Worm (Caenorhabditis elegans): ENCODE measurements around the gene K12H6.5.
A peak's percentile ranks its signal among the peaks of the same experiment; 100 is the strongest.

K12H6.5 gene

ce11 chrII:2864229-2864628 lies 38.3 kb upstream of the K12H6.5 start, which contains the start of gene Y110A2AL.5:
Gene Y110A2AL.5, plus strand, starts transcription at chrII:2864529.
- TF ChIP-seq nhr-28 (tag; optimal IDR thresholded peaks at IDR 0.05) (no peak), rnt-1 (tag; optimal IDR thresholded peaks at IDR 0.05) (no peak), C34B4.2 (tag; optimal IDR thresholded peaks at IDR 0.05) (no peak), elt-3 (tag; optimal IDR thresholded peaks at IDR 0.05) (no peak), snpc-4 (tag; optimal IDR thresholded peaks at IDR 0.05) (no peak), fos-1 (tag; optimal IDR thresholded peaks at IDR 0.05) (no peak), pqm-1 (tag; optimal IDR thresholded peaks at IDR 0.05) (no peak), grh-1 (GFP tag; IDR thresholded peaks at IDR 0.05) (no peak), lin-14 (GFP tag; optimal IDR thresholded peaks at IDR 0.05) (no peak), lsy-2 (tag; optimal IDR thresholded peaks at IDR 0.05) (no peak), hlh-4 (tag; optimal IDR thresholded peaks at IDR 0.05) (no peak), nhr-90 (tag; optimal IDR thresholded peaks at IDR 0.05; ENCODE audit: poor library complexity) (no peak)

ce11 chrII:2862557-2863035 lies 36.6 kb upstream of the K12H6.5 start:
- TF ChIP-seq tlp-1 (tag; optimal IDR thresholded peaks at IDR 0.05), result no peak
- TF ChIP-seq efl-1 (optimal IDR thresholded peaks at IDR 0.05), result no peak
- TF ChIP-seq efl-1 (GFP tag; optimal IDR thresholded peaks at IDR 0.05 in 1 of 2), result peak in 1 of 2 experiments; percentile 37
- no peak for TF ChIP-seq pax-3 (tag; optimal IDR thresholded peaks at IDR 0.05)

DNA sequence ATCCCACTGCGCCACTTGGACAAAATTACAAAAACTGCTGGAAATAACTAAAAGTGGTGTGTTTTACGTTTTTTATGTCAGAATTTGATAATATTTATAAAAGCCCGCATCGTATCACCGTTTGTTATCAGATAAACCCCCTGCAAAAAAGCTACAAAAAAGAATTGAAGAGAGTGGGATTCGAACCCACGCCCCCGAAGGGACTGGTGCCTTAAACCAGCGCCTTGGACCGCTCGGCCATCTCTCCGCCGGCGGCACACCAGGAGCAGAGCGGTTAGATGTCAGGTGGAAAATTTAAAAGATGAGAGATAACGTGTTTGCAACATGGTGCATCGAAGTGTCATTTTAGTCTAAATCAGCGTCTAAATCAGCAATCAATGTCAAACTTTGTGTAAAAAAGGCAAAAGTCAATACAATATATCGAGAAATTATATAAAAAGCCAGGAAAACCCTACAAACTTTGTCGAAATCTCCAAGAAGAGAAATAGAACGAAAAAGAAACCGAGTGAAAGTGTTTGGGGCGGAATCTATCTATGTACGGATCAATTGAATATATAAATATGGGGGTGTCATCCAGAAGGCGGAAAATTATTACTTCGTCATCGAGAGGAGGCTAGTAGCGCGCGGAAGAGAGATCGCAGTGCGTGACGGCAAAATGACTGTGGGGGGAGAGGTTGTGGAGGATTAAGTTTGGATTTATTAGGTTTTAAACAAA lies 35.6 kb upstream of the K12H6.5 start:
- TF ChIP-seq ceh-82 (tag; optimal IDR thresholded peaks at IDR 0.05), result peak in 1 of 3 experiments; percentile 26
- TF ChIP-seq skn-1 (tag; optimal IDR thresholded peaks at IDR 0.05), result peak; percentile 7
- no peak for TF ChIP-seq unc-62 (GFP tag; optimal IDR thresholded peaks at IDR 0.05)
- TF ChIP-seq nhr-20 (tag; optimal IDR thresholded peaks at IDR 0.05), result peak; percentile 18
- TF ChIP-seq lin-14 (GFP tag; optimal IDR thresholded peaks at IDR 0.05), result peak; percentile 9
- no peak for TF ChIP-seq efl-1 (optimal IDR thresholded peaks at IDR 0.05)
- TF ChIP-seq efl-1 (GFP tag; optimal IDR thresholded peaks at IDR 0.05 in 1 of 2), result peak in 1 of 2 experiments; percentile 86
- TF ChIP-seq lin-35 (GFP tag; optimal IDR thresholded peaks at IDR 0.05), result peak in 1 of 2 experiments; percentile 30
- TF ChIP-seq C16A3.4 (tag; optimal IDR thresholded peaks at IDR 0.05), result no peak
- peak; percentile 89 for TF ChIP-seq blmp-1 (tag; optimal IDR thresholded peaks at IDR 0.05)
- peak; percentile 51 for TF ChIP-seq rnt-1 (tag; optimal IDR thresholded peaks at IDR 0.05)
- TF ChIP-seq lin-39 (tag; optimal IDR thresholded peaks at IDR 0.05), result no peak
- no peak for TF ChIP-seq pqm-1 (tag; optimal IDR thresholded peaks at IDR 0.05)
- TF ChIP-seq fkh-8 (tag; optimal IDR thresholded peaks at IDR 0.05), result no peak

DNA sequence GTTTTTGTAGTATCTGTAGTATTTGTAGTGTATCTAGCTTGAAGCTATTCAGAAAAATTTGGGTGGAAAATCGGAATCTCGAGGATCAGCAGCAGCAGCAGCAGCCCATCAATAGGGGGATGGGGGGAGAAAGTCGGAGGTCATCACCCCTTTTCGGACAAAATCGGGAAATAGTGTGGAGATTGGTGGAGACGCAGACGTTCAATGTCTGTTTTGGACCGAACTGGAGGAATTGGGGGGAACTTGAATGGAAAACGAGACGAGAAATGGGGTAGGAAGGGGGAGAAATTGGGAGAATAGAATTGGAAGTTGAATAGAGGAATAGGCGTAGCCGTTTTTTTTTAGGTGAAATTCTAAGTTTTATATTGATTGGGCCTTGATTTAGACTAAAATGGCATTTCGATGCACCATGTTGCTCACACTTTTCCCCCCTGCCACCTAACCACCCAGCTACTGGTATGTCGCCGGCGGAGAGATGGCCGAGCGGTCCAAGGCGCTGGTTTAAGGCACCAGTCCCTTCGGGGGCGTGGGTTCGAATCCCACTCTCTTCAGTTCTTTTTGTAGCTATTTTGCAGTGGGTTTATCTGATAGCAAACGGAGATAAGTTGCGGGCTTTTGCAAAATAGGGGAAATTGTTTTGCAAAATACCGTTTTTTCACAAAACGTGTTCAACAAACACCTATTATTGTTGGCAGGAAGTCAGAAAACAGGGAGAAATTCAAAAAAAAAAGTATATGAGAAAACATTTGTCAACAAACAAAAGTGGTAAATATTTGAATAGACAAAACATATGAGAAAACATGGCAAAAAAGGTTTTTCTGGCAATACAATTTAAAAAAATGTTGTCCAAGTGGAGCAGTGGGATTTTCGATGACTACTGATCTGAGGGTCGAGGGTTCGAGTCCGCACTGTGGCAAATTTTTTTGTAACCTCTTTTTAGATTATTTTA lies 34.2 kb upstream of the K12H6.5 start:
- TF ChIP-seq nhr-85 (tag), result peak; percentile 72
- peak; percentile 17 for TF ChIP-seq lin-14 (GFP tag; optimal IDR thresholded peaks at IDR 0.05)
- 0 out of 2 replicates have a peak, but pooled peaks have one; percentile 6 for TF ChIP-seq nhr-19 (GFP tag; conservative IDR thresholded peaks at IDR 0.05)
- TF ChIP-seq blmp-1 (tag; optimal IDR thresholded peaks at IDR 0.05), result peak; percentile 92
- no peak for TF ChIP-seq efl-1 (optimal IDR thresholded peaks at IDR 0.05)
- peak in 1 of 2 experiments; percentile 92 for TF ChIP-seq efl-1 (GFP tag; optimal IDR thresholded peaks at IDR 0.05 in 1 of 2)
- no peak for TF ChIP-seq nhr-76 (tag; optimal IDR thresholded peaks at IDR 0.05)
- TF ChIP-seq lsy-2 (tag; optimal IDR thresholded peaks at IDR 0.05), result peak in 1 of 2 experiments; percentile 9
- no peak for TF ChIP-seq ceh-63 (GFP tag; optimal IDR thresholded peaks at IDR 0.05)

DNA sequence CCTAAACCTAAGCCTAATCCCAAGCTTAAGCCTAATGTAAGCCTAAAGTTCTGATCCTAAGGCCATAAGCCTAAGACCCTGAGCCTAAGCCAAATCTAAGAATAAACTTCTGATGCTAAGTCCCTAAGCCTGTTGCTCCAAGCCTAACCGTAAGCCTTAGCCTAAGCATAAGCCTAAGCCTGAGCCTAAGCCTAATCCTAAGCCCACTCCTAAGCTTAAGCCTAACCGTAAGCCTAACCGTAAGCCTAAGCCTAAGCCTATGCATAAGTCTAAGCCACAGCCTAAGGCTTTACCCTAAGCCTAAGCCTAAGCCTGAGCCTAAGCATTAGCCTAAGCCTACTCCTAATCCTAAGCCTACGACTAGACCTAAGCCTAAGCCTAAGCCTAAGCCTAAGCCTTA lies 33.3 kb upstream of the K12H6.5 start:
- no peak for TF ChIP-seq nhr-84 (tag; optimal IDR thresholded peaks at IDR 0.05)
- TF ChIP-seq xbp-1 (tag; optimal IDR thresholded peaks at IDR 0.05), result no peak
- no peak for TF ChIP-seq unc-62 (GFP tag; optimal IDR thresholded peaks at IDR 0.05)
- TF ChIP-seq C04F5.9 (tag; optimal IDR thresholded peaks at IDR 0.05), result no peak
- no peak for TF ChIP-seq nhr-77 (tag; optimal IDR thresholded peaks at IDR 0.05)
